Worm (Caenorhabditis elegans): ENCODE measurements around the gene rfc-4.

The rfc-4 gene

DNA sequence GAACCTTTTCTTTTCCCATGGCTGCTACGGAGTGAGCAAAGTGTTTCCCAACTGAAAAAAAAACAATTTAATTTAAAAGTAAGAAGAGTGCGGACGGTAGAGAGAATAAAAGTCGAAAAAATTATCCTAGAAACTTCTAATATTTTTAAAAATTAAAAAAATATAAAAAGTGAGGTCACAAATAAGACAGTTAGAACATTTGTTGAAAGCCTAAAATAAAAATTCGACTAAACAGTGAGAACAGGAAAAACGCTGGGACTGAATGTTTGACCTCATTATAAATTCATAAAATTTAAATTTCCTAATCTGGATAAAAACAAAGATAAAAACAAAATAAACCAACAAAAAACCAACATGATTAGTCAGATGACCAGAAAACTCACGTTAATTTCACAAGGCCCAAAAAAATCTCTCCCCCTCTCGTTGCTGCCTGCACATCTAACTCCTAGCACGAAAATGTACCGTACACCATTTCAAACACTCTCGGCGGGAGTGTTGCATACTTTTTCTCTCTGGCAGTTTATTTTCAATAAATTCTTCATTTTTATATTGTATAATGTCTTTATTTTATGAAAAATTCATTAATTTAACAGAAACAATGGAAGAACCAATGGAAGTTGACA, at the start of gene rfc-4, which contains the start of gene eef-1A.1:
Gene rfc-4, plus strand, starts transcription at position 592 of the 623 bp plus-strand sequence.
Gene eef-1A.1, minus strand, starts transcription at position 51 of the 623 bp plus-strand sequence.
- TF ChIP-seq nhr-67 (tag; optimal IDR thresholded peaks at IDR 0.05) (no peak), nhr-77 (tag; optimal IDR thresholded peaks at IDR 0.05) (peak; percentile 19), nhr-23 (tag; optimal IDR thresholded peaks at IDR 0.05) (peak; percentile 99), sea-2 (GFP tag; optimal IDR thresholded peaks at IDR 0.05) (no peak), nhr-237 (tag; optimal IDR thresholded peaks at IDR 0.05) (no peak), ama-1 (optimal IDR thresholded peaks at IDR 0.05) (peak; percentile 79), hmg-11 (tag; optimal IDR thresholded peaks at IDR 0.05) (peak; percentile 85), nhr-12 (tag; optimal IDR thresholded peaks at IDR 0.05) (no peak), nhr-76 (tag; optimal IDR thresholded peaks at IDR 0.05) (peak; percentile 41), ceh-82 (tag; optimal IDR thresholded peaks at IDR 0.05) (peak; percentile 72), nhr-28 (tag; optimal IDR thresholded peaks at IDR 0.05) (no peak), nhr-43 (tag; optimal IDR thresholded peaks at IDR 0.05; ENCODE audit: poor library complexity, severe bottlenecking) (peak; percentile 86), nfya-1 (tag; optimal IDR thresholded peaks at IDR 0.05; ENCODE audit: insufficient read depth) (peak; percentile 99), jun-1 (tag; optimal IDR thresholded peaks at IDR 0.05) (peak; percentile 93), fkh-2 (tag; optimal IDR thresholded peaks at IDR 0.05) (no peak), ztf-11 (tag; optimal IDR thresholded peaks at IDR 0.05) (no peak), skn-1 (tag; optimal IDR thresholded peaks at IDR 0.05) (peak; percentile 94), mdl-1 (tag; optimal IDR thresholded peaks at IDR 0.05) (peak; percentile 21), fos-1 (tag; optimal IDR thresholded peaks at IDR 0.05) (peak; percentile 51), eor-1 (tag; optimal IDR thresholded peaks at IDR 0.05) (no peak), egl-5 (tag; optimal IDR thresholded peaks at IDR 0.05) (peak; percentile 99), elt-2 (tag; optimal IDR thresholded peaks at IDR 0.05) (peak; percentile 82), ZK546.5 (tag; optimal IDR thresholded peaks at IDR 0.05) (peak; percentile 97), snpc-4 (tag; optimal IDR thresholded peaks at IDR 0.05) (peak; percentile 91), elt-1 (tag; optimal IDR thresholded peaks at IDR 0.05) (peak; percentile 70), R02D3.7 (tag; optimal IDR thresholded peaks at IDR 0.05) (peak; percentile 94), unc-62 (GFP tag; optimal IDR thresholded peaks at IDR 0.05) (peak; percentile 47), nhr-25 (tag; optimal IDR thresholded peaks at IDR 0.05) (peak; percentile 98), aly-2 (tag; optimal IDR thresholded peaks at IDR 0.05) (peak; percentile 59), lin-39 (tag; optimal IDR thresholded peaks at IDR 0.05) (peak; percentile 98), pqm-1 (tag; optimal IDR thresholded peaks at IDR 0.05) (peak; percentile 96), ceh-28 (tag; optimal IDR thresholded peaks at IDR 0.05) (peak; percentile 77), egl-27 (tag; optimal IDR thresholded peaks at IDR 0.05) (peak; percentile 36), ceh-16 (tag; optimal IDR thresholded peaks at IDR 0.05) (peak; percentile 59), zag-1 (tag; optimal IDR thresholded peaks at IDR 0.05) (no peak), mml-1 (tag; optimal IDR thresholded peaks at IDR 0.05) (no peak), fkh-10 (GFP tag; optimal IDR thresholded peaks at IDR 0.05) (peak; percentile 90), lsy-12 (tag; optimal IDR thresholded peaks at IDR 0.05) (peak; percentile 95), elt-3 (tag; optimal IDR thresholded peaks at IDR 0.05) (peak in 1 of 3 experiments; percentile 65), unc-39 (tag; optimal IDR thresholded peaks at IDR 0.05) (no peak), daf-12 (tag; optimal IDR thresholded peaks at IDR 0.05) (no peak), ztf-4 (tag; optimal IDR thresholded peaks at IDR 0.05) (peak; percentile 60), tbx-2 (tag; optimal IDR thresholded peaks at IDR 0.05) (peak; percentile 71), nhr-11 (tag; optimal IDR thresholded peaks at IDR 0.05) (peak; percentile 88), lin-15B (tag; optimal IDR thresholded peaks at IDR 0.05) (peak; percentile 99), pha-4 (tag; optimal IDR thresholded peaks at IDR 0.05) (peak; percentile 100), ceh-9 (tag; optimal IDR thresholded peaks at IDR 0.05) (no peak)

Data from whole organism, L3 larva.